Worm (Caenorhabditis elegans) whole organism, young adult: ENCODE measurements around the gene grwd-1.

Experiments used
- C06A6.2 ChIP-seq: fragments of 200-800 bp; sonication (Bioruptor generic); conservative IDR thresholded peaks from 2 replicates; pipeline ENCODE4 v1.3.6; 2022; ENCODE audit warnings: missing genetic modification characterization, missing compliant biosample characterization
- D2030.7 ChIP-seq: fragments of 200-800 bp; sonication (Bioruptor generic); IDR thresholded peaks from 2 replicates; pipeline ENCODE4 v1.3.6; 2022; ENCODE audit warnings: missing genetic modification reagents, missing genetic modification characterization, missing compliant biosample characterization
- F57A8.1 ChIP-seq: fragments of 200-800 bp; sonication (Bioruptor generic); optimal IDR thresholded peaks from 2 replicates; lab custom pipeline; 2018; ENCODE audit warnings: mild to moderate bottlenecking, missing genetic modification characterization, moderate library complexity, missing compliant biosample characterization
- K11D2.4 ChIP-seq: fragments of 200-800 bp; sonication (Bioruptor generic); IDR thresholded peaks from 2 replicates; pipeline ENCODE4 v1.3.6; 2022; ENCODE audit warnings: missing genetic modification reagents, missing genetic modification characterization, missing compliant biosample characterization
- K12H6.12 ChIP-seq: fragments of 200-800 bp; sonication (Bioruptor generic); optimal IDR thresholded peaks from 2 replicates; lab custom pipeline; 2018; ENCODE audit warnings: mild to moderate bottlenecking, missing genetic modification characterization, missing compliant biosample characterization
- Y79H2A.3 ChIP-seq: fragments of 200-800 bp; sonication (Bioruptor generic); conservative IDR thresholded peaks from 2 replicates; pipeline ENCODE4 v1.3.6; 2022; ENCODE audit warnings: missing genetic modification reagents, missing genetic modification characterization, missing compliant biosample characterization
- aptf-2 ChIP-seq: fragments of 200-800 bp; sonication (Bioruptor generic); conservative IDR thresholded peaks from 2 replicates; pipeline ENCODE4 v1.3.6; 2022; ENCODE audit warnings: missing genetic modification reagents, missing genetic modification characterization, missing compliant biosample characterization
- atf-7 ChIP-seq: sonication (generic microtip); optimal IDR thresholded peaks from 2 replicates; lab custom pipeline; 2017; ENCODE audit warnings: mild to moderate bottlenecking, missing genetic modification characterization, missing compliant biosample characterization
- bed-1 ChIP-seq: fragments of 200-800 bp; sonication (Bioruptor generic); IDR thresholded peaks from 2 replicates; pipeline ENCODE4 v1.3.6; 2022; ENCODE audit warnings: missing genetic modification reagents, missing genetic modification characterization, missing compliant biosample characterization
- ccch-3 ChIP-seq: fragments of 200-800 bp; sonication (Bioruptor generic); optimal IDR thresholded peaks from 2 replicates; lab custom pipeline; 2018; ENCODE audit warnings: mild to moderate bottlenecking, missing genetic modification characterization, missing compliant biosample characterization
- cebp-2 ChIP-seq: fragments of 200-800 bp; sonication (Bioruptor generic); IDR thresholded peaks from 2 replicates; pipeline ENCODE4 v1.3.6; 2022; ENCODE audit warnings: missing genetic modification characterization, missing compliant biosample characterization
- ceh-100 ChIP-seq: fragments of 200-800 bp; sonication (Bioruptor generic); IDR thresholded peaks from 2 replicates; pipeline ENCODE4 v1.3.6; 2022; ENCODE audit warnings: missing genetic modification reagents, missing genetic modification characterization, missing compliant biosample characterization
- ceh-27 ChIP-seq: fragments of 200-800 bp; sonication (Bioruptor generic); optimal IDR thresholded peaks from 2 replicates; lab custom pipeline; 2018; ENCODE audit warnings: mild to moderate bottlenecking, missing genetic modification characterization, moderate library complexity, missing compliant biosample characterization
- ceh-79 ChIP-seq: sonication (generic microtip); optimal IDR thresholded peaks from 2 replicates; lab custom pipeline; 2017; ENCODE audit warnings: mild to moderate bottlenecking, missing genetic modification characterization, missing compliant biosample characterization
- ceh-91 ChIP-seq: fragments of 200-800 bp; sonication (Bioruptor generic); IDR thresholded peaks from 2 replicates; pipeline ENCODE4 v1.3.6; 2022; ENCODE audit warnings: missing genetic modification reagents, missing genetic modification characterization, missing compliant biosample characterization
- die-1 ChIP-seq: sonication (generic microtip); optimal IDR thresholded peaks from 2 replicates; lab custom pipeline; 2016; ENCODE audit warnings: missing genotype, mild to moderate bottlenecking, missing genetic modification characterization, missing compliant biosample characterization
- dox-1 ChIP-seq: fragments of 200-800 bp; sonication (Bioruptor generic); IDR thresholded peaks from 2 replicates; pipeline ENCODE4 v1.3.6; 2022; ENCODE audit warnings: missing genetic modification reagents, missing genetic modification characterization, missing compliant biosample characterization
- dpff-1 ChIP-seq: sonication (generic microtip); optimal IDR thresholded peaks from 2 replicates; lab custom pipeline; 2017; ENCODE audit warnings: mild to moderate bottlenecking, missing genetic modification characterization, missing compliant biosample characterization
- fkh-3 ChIP-seq: sonication (generic microtip); optimal IDR thresholded peaks from 2 replicates; lab custom pipeline; 2016; ENCODE audit warnings: mild to moderate bottlenecking, missing genetic modification characterization, missing compliant biosample characterization
- hmg-1.2 ChIP-seq: fragments of 200-800 bp; sonication (Bioruptor generic); IDR thresholded peaks from 2 replicates; pipeline ENCODE4 v1.3.6; 2022; ENCODE audit warnings: missing genetic modification reagents, missing genetic modification characterization, missing compliant biosample characterization
- hmg-20 ChIP-seq: fragments of 200-800 bp; sonication (Bioruptor generic); IDR thresholded peaks from 2 replicates; pipeline ENCODE4 v1.3.6; 2022; ENCODE audit warnings: missing genetic modification reagents, missing genetic modification characterization, missing compliant biosample characterization
- hrde-1 ChIP-seq: sonication (generic microtip); optimal IDR thresholded peaks from 2 replicates; lab custom pipeline; 2016; ENCODE audit warnings: missing genetic modification characterization, mild to moderate bottlenecking, missing compliant biosample characterization, moderate library complexity, missing genotype, missing genetic modification reagents, borderline replicate concordance
- lag-1 ChIP-seq: fragments of 200-800 bp; sonication (Bioruptor generic); IDR thresholded peaks from 2 replicates; pipeline ENCODE4 v1.3.6; 2022; ENCODE audit warnings: missing genetic modification reagents, missing genetic modification characterization, missing compliant biosample characterization
- let-526 ChIP-seq: fragments of 200-800 bp; sonication (Bioruptor generic); IDR thresholded peaks from 2 replicates; pipeline ENCODE4 v1.3.6; 2022; ENCODE audit warnings: missing genetic modification reagents, missing genetic modification characterization, missing compliant biosample characterization
- let-607 ChIP-seq, 2 experiments: fragments of 200-800 bp in 1 of 2; sonication (Bioruptor generic) in 1 of 2; sonication (generic microtip) in 1 of 2; optimal IDR thresholded peaks; 2 replicates each; lab custom pipeline; 2016 to 2018; ENCODE audit warnings: mild to moderate bottlenecking in 2 of 2, missing compliant biosample characterization in 2 of 2, missing genetic modification characterization in 2 of 2, moderate library complexity in 2 of 2, missing genotype in 1 of 2
- madf-8 ChIP-seq: fragments of 200-800 bp; sonication (Bioruptor generic); conservative IDR thresholded peaks from 2 replicates; pipeline ENCODE4 v1.3.6; 2022; ENCODE audit warnings: missing genetic modification reagents, missing genetic modification characterization, missing compliant biosample characterization
- mcd-1 ChIP-seq: fragments of 200-800 bp; sonication (Bioruptor generic); IDR thresholded peaks from 2 replicates; pipeline ENCODE4 v1.3.6; 2022; ENCODE audit warnings: missing genetic modification reagents, missing genetic modification characterization, missing compliant biosample characterization
- mel-28 ChIP-seq: sonication (generic microtip); optimal IDR thresholded peaks from 2 replicates; lab custom pipeline; 2016; ENCODE audit warnings: borderline replicate concordance, mild to moderate bottlenecking, missing genetic modification characterization, missing compliant biosample characterization
- mxl-1 ChIP-seq: sonication (generic microtip); optimal IDR thresholded peaks from 2 replicates; lab custom pipeline; 2016; ENCODE audit warnings: missing genetic modification characterization, missing compliant biosample characterization
- nfya-1 ChIP-seq: sonication (generic microtip); optimal IDR thresholded peaks from 2 replicates; lab custom pipeline; 2017; ENCODE audit warnings: antibody characterized with exemption, missing compliant biosample characterization, missing genetic modification characterization, borderline replicate concordance; ENCODE audit not compliant: insufficient read depth
- nhr-179 ChIP-seq: sonication (generic microtip); optimal IDR thresholded peaks from 2 replicates; lab custom pipeline; 2016; ENCODE audit warnings: mild to moderate bottlenecking, missing genetic modification characterization, missing compliant biosample characterization
- nhr-27 ChIP-seq: fragments of 200-800 bp; sonication (Bioruptor generic); optimal IDR thresholded peaks from 2 replicates; lab custom pipeline; 2018; ENCODE audit warnings: mild to moderate bottlenecking, missing genetic modification characterization, moderate library complexity, missing compliant biosample characterization
- nhr-80 ChIP-seq: sonication (generic microtip); optimal IDR thresholded peaks from 2 replicates; lab custom pipeline; 2016; ENCODE audit warnings: missing genetic modification characterization, missing compliant biosample characterization
- pbrm-1 ChIP-seq: fragments of 200-800 bp; sonication (Bioruptor generic); IDR thresholded peaks from 2 replicates; pipeline ENCODE4 v1.3.6; 2022; ENCODE audit warnings: missing genetic modification reagents, missing genetic modification characterization, missing compliant biosample characterization
- pha-4 ChIP-seq: fragments of 150-350 bp; sonication (generic microtip); optimal IDR thresholded peaks from 2 replicates; lab custom pipeline; 2014; ENCODE audit warnings: missing biosample characterization, missing genetic modification reagents, missing genetic modification characterization
- rec-8 ChIP-seq, 2 experiments: sonication (generic microtip); optimal IDR thresholded peaks; 2 replicates each; lab custom pipeline; 2016; ENCODE audit warnings: mild to moderate bottlenecking in 2 of 2, missing genetic modification characterization in 2 of 2, missing genetic modification reagents in 2 of 2, missing genotype in 2 of 2, missing biosample characterization in 1 of 2, missing compliant biosample characterization in 1 of 2, moderate library complexity in 1 of 2
- rpc-1 ChIP-seq, 2 experiments: fragments of 150-350 bp in 1 of 2; sonication (generic microtip) in 1 of 2; optimal IDR thresholded peaks; 2 replicates each; lab custom pipeline; 2014 to 2018; ENCODE audit warnings: missing biosample characterization in 1 of 2, missing genetic modification characterization in 1 of 2, missing genetic modification reagents in 1 of 2, missing genotype in 1 of 2
- sdz-38 ChIP-seq: sonication (generic microtip); optimal IDR thresholded peaks from 2 replicates; lab custom pipeline; 2016; ENCODE audit warnings: missing genotype, missing genetic modification characterization, missing compliant biosample characterization
- sea-2 ChIP-seq: fragments of 200-800 bp; sonication (Bioruptor generic); IDR thresholded peaks from 2 replicates; pipeline ENCODE4 v1.3.6; 2022; ENCODE audit warnings: missing genetic modification characterization, missing compliant biosample characterization
- snpc-1.1 ChIP-seq: sonication (generic microtip); optimal IDR thresholded peaks from 2 replicates; lab custom pipeline; 2017; ENCODE audit warnings: missing genetic modification characterization, mild to moderate bottlenecking, missing compliant biosample characterization, antibody characterized with exemption, moderate library complexity, missing genotype, missing genetic modification reagents; ENCODE audit not compliant: insufficient read depth
- somi-1 ChIP-seq: fragments of 200-800 bp; sonication (Bioruptor generic); optimal IDR thresholded peaks from 2 replicates; lab custom pipeline; 2018; ENCODE audit warnings: mild to moderate bottlenecking, missing genetic modification characterization, missing compliant biosample characterization
- unc-130 ChIP-seq: sonication (generic microtip); optimal IDR thresholded peaks from 2 replicates; lab custom pipeline; 2016; ENCODE audit warnings: missing genetic modification reagents, missing genetic modification characterization, missing compliant biosample characterization
- unc-62 ChIP-seq: fragments of 150-350 bp; optimal IDR thresholded peaks from 2 replicates; lab custom pipeline; 2014; ENCODE audit warnings: missing biosample characterization, missing genetic modification reagents, missing genetic modification characterization
- zfh-2 ChIP-seq: fragments of 200-800 bp; sonication (Bioruptor generic); conservative IDR thresholded peaks from 2 replicates; pipeline ENCODE4 v1.3.6; 2022; ENCODE audit warnings: missing genetic modification reagents, missing genetic modification characterization, missing compliant biosample characterization
- zim-3 ChIP-seq: sonication (generic microtip); optimal IDR thresholded peaks from 2 replicates; lab custom pipeline; 2017; ENCODE audit warnings: mild to moderate bottlenecking, missing genetic modification characterization, moderate library complexity, missing compliant biosample characterization
- ztf-25 ChIP-seq: fragments of 200-800 bp; sonication (Bioruptor generic); IDR thresholded peaks from 2 replicates; pipeline ENCODE4 v1.3.6; 2022; ENCODE audit warnings: missing genetic modification reagents, missing genetic modification characterization, missing compliant biosample characterization
- ztf-28 ChIP-seq: fragments of 200-800 bp; sonication (Bioruptor generic); IDR thresholded peaks from 2 replicates; pipeline ENCODE4 v1.3.6; 2022; ENCODE audit warnings: missing genetic modification reagents, missing genetic modification characterization, missing compliant biosample characterization
- ztf-3 ChIP-seq: fragments of 200-800 bp; sonication (Bioruptor generic); optimal IDR thresholded peaks from 2 replicates; lab custom pipeline; 2018; ENCODE audit warnings: mild to moderate bottlenecking, missing genetic modification characterization, missing compliant biosample characterization
- ztf-6 ChIP-seq: fragments of 200-800 bp; sonication (Bioruptor generic); IDR thresholded peaks from 2 replicates; pipeline ENCODE4 v1.3.6; 2022; ENCODE audit warnings: missing genetic modification reagents, missing genetic modification characterization, missing compliant biosample characterization

The grwd-1 gene

ce11 chrIII:5202641-5203040, 49.4 kb downstream of the grwd-1 start (continued):
- no peak for TF ChIP-seq ccch-3 (GFP tag; lab: Kevin White, UChicago)
- TF ChIP-seq mel-28, result no peak
- TF ChIP-seq K11D2.4 (GFP tag; lab: Robert Waterston, UW), result no peak
- TF ChIP-seq pha-4 (tag; lab: Kevin White, UChicago), result no peak
- peak; percentile 47; the same call in 1 of the 2 replicates for TF ChIP-seq hmg-1.2 (GFP tag; lab: Robert Waterston, UW)
- peak; percentile 47 for TF ChIP-seq ceh-27
- no peak for TF ChIP-seq madf-8
- no peak for TF ChIP-seq D2030.7 (GFP tag; lab: Robert Waterston, UW)
- no peak for TF ChIP-seq ceh-100
- no peak for TF ChIP-seq let-526
- TF ChIP-seq ceh-79 (tag; lab: Kevin White, UChicago), result no peak
- TF ChIP-seq K12H6.12 (tag; lab: Kevin White, UChicago), result no peak
- TF ChIP-seq rpc-1 (optimal IDR thresholded peaks at IDR 0.05; lab: Kevin White, UChicago), result no peak
- no peak for TF ChIP-seq rpc-1 (tag; optimal IDR thresholded peaks at IDR 0.05; lab: Kevin White, UChicago)
- TF ChIP-seq Y79H2A.3, result no peak
- no peak for TF ChIP-seq rec-8 (tag; optimal IDR thresholded peaks at IDR 0.05; lab: Kevin White, UChicago)
- TF ChIP-seq zim-3, result no peak
- TF ChIP-seq C06A6.2 (GFP tag; lab: Robert Waterston, UW), result no peak
- no peak for TF ChIP-seq pbrm-1 (GFP tag; lab: Robert Waterston, UW)
- TF ChIP-seq bed-1 (GFP tag; lab: Robert Waterston, UW), result no peak
- no peak for TF ChIP-seq nfya-1 (tag; lab: Kevin White, UChicago)
- no peak for TF ChIP-seq somi-1 (GFP tag; lab: Kevin White, UChicago)
- no peak for TF ChIP-seq hrde-1 (tag; lab: Kevin White, UChicago)
- TF ChIP-seq ztf-6 (GFP tag; lab: Robert Waterston, UW), result no peak
- peak; percentile 17 for TF ChIP-seq die-1
- TF ChIP-seq ztf-25 (GFP tag; lab: Robert Waterston, UW), result no peak
- TF ChIP-seq ztf-28 (GFP tag; lab: Robert Waterston, UW), result no peak
- TF ChIP-seq F57A8.1 (GFP tag; lab: Kevin White, UChicago), result no peak
- no peak for TF ChIP-seq ztf-3
- no peak for TF ChIP-seq mcd-1 (GFP tag; lab: Robert Waterston, UW)
- TF ChIP-seq lag-1 (GFP tag; lab: Robert Waterston, UW), result no peak
- no peak for TF ChIP-seq mxl-1 (tag; lab: Kevin White, UChicago)
- no peak for TF ChIP-seq zfh-2 (GFP tag; lab: Robert Waterston, UW)
- TF ChIP-seq dox-1 (GFP tag; lab: Robert Waterston, UW), result 0 out of 2 replicates have a peak, but pooled peaks have one; percentile 44
- no peak for TF ChIP-seq unc-62 (GFP tag; lab: Kevin White, UChicago)
- no peak for TF ChIP-seq aptf-2 (GFP tag; lab: Robert Waterston, UW)
- TF ChIP-seq nhr-179, result no peak
- TF ChIP-seq atf-7 (tag; lab: Kevin White, UChicago), result no peak
- peak; percentile 66 for TF ChIP-seq nhr-80 (tag; lab: Kevin White, UChicago)
- TF ChIP-seq hmg-20 (GFP tag; lab: Robert Waterston, UW), result no peak
- TF ChIP-seq unc-130, result no peak
- TF ChIP-seq sea-2, result no peak
- TF ChIP-seq nhr-27, result no peak
- TF ChIP-seq let-607 (tag; optimal IDR thresholded peaks at IDR 0.05; lab: Kevin White, UChicago), result no peak
- no peak for TF ChIP-seq fkh-3 (tag; lab: Kevin White, UChicago)
- no peak for TF ChIP-seq ceh-91 (GFP tag; lab: Robert Waterston, UW)
- TF ChIP-seq dpff-1 (tag; lab: Kevin White, UChicago), result no peak
- no peak for TF ChIP-seq cebp-2 (GFP tag; lab: Robert Waterston, UW)
- TF ChIP-seq snpc-1.1 (tag; lab: Kevin White, UChicago), result no peak
- no peak for TF ChIP-seq sdz-38 (tag; lab: Kevin White, UChicago)
